Worm (Caenorhabditis elegans) whole organism, L2 larva: ENCODE results near the gene T28D6.6.

Source experiments
- C34F6.9 ChIP-seq: fragments of 150-350 bp; optimal IDR thresholded peaks from 2 replicates; lab custom pipeline; 2014; ENCODE audit warnings: missing biosample characterization, missing genetic modification characterization
- F13H6.1 ChIP-seq: sonication (generic microtip); optimal IDR thresholded peaks from 2 replicates; lab custom pipeline; 2016; ENCODE audit warnings: missing genetic modification characterization, missing compliant biosample characterization
- Y55F3AM.14 ChIP-seq: fragments of 200-800 bp; sonication (Bioruptor generic); optimal IDR thresholded peaks from 2 replicates; lab custom pipeline; 2018; ENCODE audit warnings: mild to moderate bottlenecking, missing genetic modification characterization, missing compliant biosample characterization
- ZK546.5 ChIP-seq: sonication (generic microtip); optimal IDR thresholded peaks from 2 replicates; lab custom pipeline; 2017; ENCODE audit warnings: missing biosample characterization, missing genetic modification characterization
- alr-1 ChIP-seq: fragments of 150-350 bp; optimal IDR thresholded peaks from 2 replicates; lab custom pipeline; 2014; ENCODE audit warnings: missing biosample characterization, missing genetic modification characterization
- aly-2 ChIP-seq: fragments of 150-350 bp; optimal IDR thresholded peaks from 2 replicates; lab custom pipeline; 2014; ENCODE audit warnings: missing biosample characterization, missing genetic modification characterization
- ama-1 ChIP-seq: fragments of 150-350 bp; optimal IDR thresholded peaks from 2 replicates; lab custom pipeline; 2018; ENCODE audit warnings: inconsistent platforms
- ceh-16 ChIP-seq: fragments of 150-350 bp; optimal IDR thresholded peaks from 2 replicates; lab custom pipeline; 2014; ENCODE audit warnings: missing biosample characterization, missing genetic modification characterization
- crh-2 ChIP-seq: sonication (generic microtip); optimal IDR thresholded peaks from 2 replicates; lab custom pipeline; 2017; ENCODE audit warnings: missing biosample characterization, missing genetic modification characterization
- dmd-4 ChIP-seq: sonication (generic microtip); optimal IDR thresholded peaks from 2 replicates; lab custom pipeline; 2017; ENCODE audit warnings: missing biosample characterization, missing genetic modification characterization
- elt-3 ChIP-seq: sonication (generic microtip); optimal IDR thresholded peaks from 2 replicates; lab custom pipeline; 2017; ENCODE audit warnings: missing biosample characterization, missing genetic modification characterization
- fos-1 ChIP-seq: fragments of 150-350 bp; optimal IDR thresholded peaks from 2 replicates; lab custom pipeline; 2014; ENCODE audit warnings: missing biosample characterization, missing genetic modification characterization
- gmeb-1 ChIP-seq: fragments of 150-350 bp; optimal IDR thresholded peaks from 2 replicates; lab custom pipeline; 2014; ENCODE audit warnings: missing biosample characterization, missing genetic modification characterization
- lin-13 ChIP-seq: fragments of 150-350 bp; optimal IDR thresholded peaks from 2 replicates; lab custom pipeline; 2014; ENCODE audit warnings: missing biosample characterization, missing genetic modification reagents, missing genetic modification characterization
- lsy-2 ChIP-seq, 2 experiments: fragments of 150-350 bp in 1 of 2; sonication (generic microtip) in 1 of 2; optimal IDR thresholded peaks; 2 replicates each; lab custom pipeline; 2014 to 2017; ENCODE audit warnings: missing biosample characterization in 2 of 2, missing genetic modification characterization in 2 of 2
- mab-5 ChIP-seq: fragments of 150-350 bp; optimal IDR thresholded peaks from 2 replicates; lab custom pipeline; 2014; ENCODE audit warnings: missing biosample characterization, missing genetic modification characterization
- mdl-1 ChIP-seq, 2 experiments: fragments of 150-350 bp in 1 of 2; sonication (generic microtip) in 1 of 2; optimal IDR thresholded peaks; 2 replicates each; lab custom pipeline; 2017; ENCODE audit warnings: missing biosample characterization in 2 of 2, missing genetic modification characterization in 2 of 2
- nhr-10 ChIP-seq: sonication (generic microtip); optimal IDR thresholded peaks from 2 replicates; lab custom pipeline; 2017; ENCODE audit warnings: missing biosample characterization, missing genetic modification characterization
- nhr-12 ChIP-seq: fragments of 150-350 bp; optimal IDR thresholded peaks from 2 replicates; lab custom pipeline; 2014; ENCODE audit warnings: missing biosample characterization, missing genetic modification characterization
- nhr-129 ChIP-seq: fragments of 150-350 bp; optimal IDR thresholded peaks from 2 replicates; lab custom pipeline; 2014; ENCODE audit warnings: missing biosample characterization, missing genetic modification characterization
- nhr-237 ChIP-seq: fragments of 150-350 bp; optimal IDR thresholded peaks from 2 replicates; lab custom pipeline; 2014; ENCODE audit warnings: missing biosample characterization, missing genetic modification characterization
- nhr-25 ChIP-seq: fragments of 150-350 bp; sonication (generic microtip); optimal IDR thresholded peaks from 3 replicates; lab custom pipeline; 2014; ENCODE audit warnings: missing biosample characterization, missing genetic modification characterization
- nhr-6 ChIP-seq: fragments of 150-350 bp; optimal IDR thresholded peaks from 2 replicates; lab custom pipeline; 2014; ENCODE audit warnings: missing biosample characterization, missing genetic modification characterization
- nhr-77 ChIP-seq: fragments of 150-350 bp; optimal IDR thresholded peaks from 2 replicates; lab custom pipeline; 2014; ENCODE audit warnings: missing biosample characterization, missing genetic modification characterization
- sem-4 ChIP-seq: fragments of 150-350 bp; optimal IDR thresholded peaks from 2 replicates; lab custom pipeline; 2014; ENCODE audit warnings: missing biosample characterization, missing genetic modification reagents, missing genetic modification characterization
- skn-1 ChIP-seq: sonication (generic microtip); optimal IDR thresholded peaks from 2 replicates; lab custom pipeline; 2017; ENCODE audit warnings: missing biosample characterization, missing genetic modification characterization
- sma-3 ChIP-seq: sonication (generic microtip); optimal IDR thresholded peaks from 2 replicates; lab custom pipeline; 2016; ENCODE audit warnings: missing genetic modification reagents, missing genetic modification characterization, missing compliant biosample characterization
- sma-9 ChIP-seq, 2 experiments: fragments of 150-350 bp in 1 of 2; sonication (generic microtip) in 1 of 2; optimal IDR thresholded peaks; 2 replicates each; lab custom pipeline; 2014 to 2016; ENCODE audit warnings: missing genetic modification characterization in 2 of 2, mild to moderate bottlenecking in 1 of 2, missing biosample characterization in 1 of 2, missing compliant biosample characterization in 1 of 2, missing genetic modification reagents in 1 of 2, moderate library complexity in 1 of 2
- snpc-4 ChIP-seq: fragments of 150-350 bp; optimal IDR thresholded peaks from 2 replicates; lab custom pipeline; 2014; ENCODE audit warnings: missing biosample characterization, missing genetic modification characterization
- unc-55 ChIP-seq: fragments of 150-350 bp; sonication (generic microtip); optimal IDR thresholded peaks from 3 replicates; lab custom pipeline; 2014; ENCODE audit warnings: missing biosample characterization, missing genetic modification reagents, missing genetic modification characterization
- unc-62 ChIP-seq: fragments of 150-350 bp; optimal IDR thresholded peaks from 2 replicates; lab custom pipeline; 2014; ENCODE audit warnings: missing biosample characterization, missing genetic modification reagents, missing genetic modification characterization
- zag-1 ChIP-seq: fragments of 150-350 bp; optimal IDR thresholded peaks from 2 replicates; lab custom pipeline; 2014; ENCODE audit warnings: missing biosample characterization, missing genetic modification characterization
- ztf-1 ChIP-seq: fragments of 200-800 bp; sonication (Bioruptor generic); conservative IDR thresholded peaks from 2 replicates; pipeline ENCODE4 v1.3.6; 2022; ENCODE audit warnings: missing genetic modification characterization, missing compliant biosample characterization
- ztf-11 ChIP-seq: sonication (generic microtip); optimal IDR thresholded peaks from 2 replicates; lab custom pipeline; 2017; ENCODE audit warnings: missing biosample characterization, missing genetic modification characterization
- ztf-4 ChIP-seq: fragments of 150-350 bp; optimal IDR thresholded peaks from 2 replicates; lab custom pipeline; 2014; ENCODE audit warnings: missing biosample characterization, missing genetic modification characterization

T28D6.6 gene

ce11 chrIII:11290554-11290953 lies 52.4 kb downstream of the T28D6.6 start, which contains the start of the genes gly-9, mib-1 and smc-3 (continued):
- TF ChIP-seq Y55F3AM.14 (GFP tag; lab: Kevin White, UChicago) (no peak), skn-1 (tag; lab: Kevin White, UChicago) (no peak), nhr-77 (no peak)

- no peak for TF ChIP-seq nhr-12 (tag; lab: Kevin White, UChicago)
- no peak for TF ChIP-seq fos-1 (tag; lab: Kevin White, UChicago)
- TF ChIP-seq dmd-4 = no peak
- no peak for TF ChIP-seq alr-1 (tag; lab: Kevin White, UChicago)
- TF ChIP-seq ceh-16 (tag; lab: Kevin White, UChicago) = no peak
- no peak for TF ChIP-seq ZK546.5 (tag; lab: Kevin White, UChicago)
- no peak for TF ChIP-seq mdl-1 (tag; optimal IDR thresholded peaks at IDR 0.05; lab: Kevin White, UChicago)
- TF ChIP-seq ztf-1 (GFP tag; lab: Robert Waterston, UW) = no peak
- TF ChIP-seq crh-2 = no peak
- no peak for TF ChIP-seq nhr-129 (tag; lab: Kevin White, UChicago)
- TF ChIP-seq nhr-237 (tag; lab: Kevin White, UChicago) = no peak
Observed at ce11 chrIII:11289876-11290275, 53.0 kb downstream of the T28D6.6 start.

- TF ChIP-seq ztf-4 (tag; lab: Kevin White, UChicago) (no peak), unc-62 (GFP tag; lab: Kevin White, UChicago) (no peak), ztf-11 (tag; lab: Kevin White, UChicago) (no peak), Y55F3AM.14 (GFP tag; lab: Kevin White, UChicago) (no peak), lsy-2 (tag; optimal IDR thresholded peaks at IDR 0.05; lab: Kevin White, UChicago) (no peak), C34F6.9 (tag; lab: Kevin White, UChicago) (no peak), snpc-4 (no peak), zag-1 (tag; lab: Kevin White, UChicago) (no peak), F13H6.1 (tag; lab: Kevin White, UChicago) (no peak), unc-55 (no peak), sma-9 (GFP tag; optimal IDR thresholded peaks at IDR 0.05; lab: Kevin White, UChicago) (no peak), sma-9 (tag; optimal IDR thresholded peaks at IDR 0.05; lab: Kevin White, UChicago) (no peak), nhr-10 (tag; lab: Kevin White, UChicago) (no peak)
Observed at ce11 chrIII:11288295-11288694, 54.6 kb downstream of the T28D6.6 start.

- TF ChIP-seq C34F6.9 (tag; lab: Kevin White, UChicago) = no peak
- TF ChIP-seq unc-55 = no peak
- TF ChIP-seq nhr-25 = no peak
- no peak for TF ChIP-seq nhr-6 (tag; lab: Kevin White, UChicago)
Observed at ce11 chrIII:11287340-11287739, 55.6 kb downstream of the T28D6.6 start.

- no peak for TF ChIP-seq unc-62 (GFP tag; lab: Kevin White, UChicago)
- TF ChIP-seq nhr-77 = no peak
- TF ChIP-seq fos-1 (tag; lab: Kevin White, UChicago) = no peak
- peak; percentile 41 for TF ChIP-seq sma-3
- TF ChIP-seq ztf-4 (tag; lab: Kevin White, UChicago) = no peak
- peak; percentile 56 for TF ChIP-seq unc-55
- no peak for TF ChIP-seq elt-3 (tag; lab: Kevin White, UChicago)
- TF ChIP-seq dmd-4 = no peak
- no peak for TF ChIP-seq aly-2 (tag; lab: Kevin White, UChicago)
- TF ChIP-seq mab-5 (tag; lab: Kevin White, UChicago) = no peak
- TF ChIP-seq crh-2 = peak; percentile 87
- TF ChIP-seq ZK546.5 (tag; lab: Kevin White, UChicago) = no peak
- no peak for TF ChIP-seq zag-1 (tag; lab: Kevin White, UChicago)
- peak; percentile 32 for TF ChIP-seq F13H6.1 (tag; lab: Kevin White, UChicago)
- TF ChIP-seq ama-1 = no peak
- no peak for TF ChIP-seq sem-4 (tag; lab: Kevin White, UChicago)
- TF ChIP-seq Y55F3AM.14 (GFP tag; lab: Kevin White, UChicago) = no peak
- peak in 1 of 2 experiments; percentile 44 for TF ChIP-seq lsy-2 (tag; optimal IDR thresholded peaks at IDR 0.05; lab: Kevin White, UChicago)
- no peak for TF ChIP-seq ceh-16 (tag; lab: Kevin White, UChicago)
- TF ChIP-seq C34F6.9 (tag; lab: Kevin White, UChicago) = peak; percentile 44
- TF ChIP-seq gmeb-1 (tag; lab: Kevin White, UChicago) = peak; percentile 86
- TF ChIP-seq lin-13 (GFP tag; lab: Kevin White, UChicago) = peak; percentile 35
Observed at ce11 chrIII:11286069-11286468, 56.8 kb downstream of the T28D6.6 start.
